Fruit fly (Drosophila melanogaster) whole organism, prepupa: ENCODE data around the gene CG15646.

Experiments
- CG10631 ChIP-seq: fragments of 200-800 bp; sonication (Bioruptor generic); optimal IDR thresholded peaks from 2 replicates; lab custom pipeline; 2016; ENCODE audit warnings: missing biosample characterization, missing genetic modification characterization
- CG11294 ChIP-seq: fragments of 200-800 bp; sonication (Bioruptor generic); IDR thresholded peaks from 2 replicates; pipeline ENCODE4 v1.3.6; 2022; ENCODE audit warnings: missing biosample characterization, missing genetic modification characterization
- CG11762 ChIP-seq: fragments of 200-800 bp; sonication (Bioruptor generic); optimal IDR thresholded peaks from 3 replicates; lab custom pipeline; 2016; ENCODE audit warnings: missing biosample characterization, missing genetic modification characterization; ENCODE audit not compliant: insufficient read depth
- CG11902 ChIP-seq: fragments of 200-800 bp; sonication (Bioruptor generic); optimal IDR thresholded peaks from 3 replicates; lab custom pipeline; 2016; ENCODE audit warnings: missing biosample characterization, missing genetic modification characterization
- CG15336 ChIP-seq: fragments of 200-800 bp; sonication (Bioruptor generic); IDR thresholded peaks from 2 replicates; pipeline ENCODE4 v1.3.6; 2022; ENCODE audit warnings: missing biosample characterization, missing genetic modification characterization
- CG16779 ChIP-seq: fragments of 200-800 bp; sonication (Bioruptor generic); optimal IDR thresholded peaks from 3 replicates; lab custom pipeline; 2017; ENCODE audit warnings: missing biosample characterization, mild to moderate bottlenecking, missing genetic modification characterization
- CG3032 ChIP-seq: fragments of 200-800 bp; optimal IDR thresholded peaks from 2 replicates; lab custom pipeline; 2019; ENCODE audit warnings: missing biosample characterization, mild to moderate bottlenecking, missing genetic modification characterization, moderate library complexity
- CG31627 ChIP-seq: fragments of 200-800 bp; sonication (Bioruptor generic); optimal IDR thresholded peaks from 3 replicates; lab custom pipeline; 2016; ENCODE audit warnings: missing biosample characterization, missing genetic modification characterization
- CG32006 ChIP-seq: fragments of 200-800 bp; sonication (Bioruptor generic); optimal IDR thresholded peaks from 3 replicates; lab custom pipeline; 2017; ENCODE audit warnings: missing biosample characterization, mild to moderate bottlenecking, missing genetic modification characterization
- CG34406 ChIP-seq: fragments of 200-800 bp; sonication (Bioruptor generic); optimal IDR thresholded peaks from 3 replicates; lab custom pipeline; 2016; ENCODE audit warnings: missing biosample characterization, missing genetic modification characterization
- CG3919 ChIP-seq: fragments of 200-800 bp; sonication (Bioruptor generic); optimal IDR thresholded peaks from 3 replicates; lab custom pipeline; 2016; ENCODE audit warnings: missing biosample characterization, missing genetic modification characterization
- CG4318 ChIP-seq: fragments of 200-800 bp; sonication (Bioruptor generic); optimal IDR thresholded peaks from 3 replicates; lab custom pipeline; 2017; ENCODE audit warnings: missing biosample characterization, mild to moderate bottlenecking, missing genetic modification characterization
- CG6163 ChIP-seq: fragments of 200-800 bp; sonication (Bioruptor generic); IDR thresholded peaks from 3 replicates; pipeline ENCODE4 v1.3.6; 2022; ENCODE audit warnings: missing biosample characterization, missing genetic modification characterization
- CG6276 ChIP-seq: fragments of 200-800 bp; sonication (Bioruptor generic); optimal IDR thresholded peaks from 2 replicates; lab custom pipeline; 2017; ENCODE audit warnings: missing biosample characterization, mild to moderate bottlenecking, missing genetic modification characterization
- CG6854 ChIP-seq: fragments of 200-800 bp; sonication (Bioruptor generic); optimal IDR thresholded peaks from 2 replicates; lab custom pipeline; 2017; ENCODE audit warnings: missing biosample characterization, mild to moderate bottlenecking, missing genetic modification characterization
- CG7368 ChIP-seq: fragments of 200-800 bp; sonication (Bioruptor generic); optimal IDR thresholded peaks from 3 replicates; lab custom pipeline; 2016; ENCODE audit warnings: missing biosample characterization, missing genetic modification characterization
- CG8119 ChIP-seq: fragments of 200-800 bp; sonication (Bioruptor generic); IDR thresholded peaks from 3 replicates; pipeline ENCODE4 v1.3.6; 2022; ENCODE audit warnings: missing biosample characterization, missing genetic modification characterization
- CG8319 ChIP-seq: fragments of 200-800 bp; sonication (Bioruptor generic); optimal IDR thresholded peaks from 3 replicates; lab custom pipeline; 2016; ENCODE audit warnings: missing biosample characterization, missing genetic modification characterization
- CG8632 ChIP-seq: fragments of 200-800 bp; sonication (Bioruptor generic); optimal IDR thresholded peaks from 3 replicates; lab custom pipeline; 2016; ENCODE audit warnings: missing biosample characterization, missing genetic modification characterization
- CG9139 ChIP-seq: fragments of 200-800 bp; sonication (Bioruptor generic); optimal IDR thresholded peaks from 3 replicates; lab custom pipeline; 2017; ENCODE audit warnings: missing biosample characterization, mild to moderate bottlenecking, missing genetic modification characterization
- Eip75B ChIP-seq: fragments of 200-800 bp; sonication (Bioruptor generic); optimal IDR thresholded peaks from 3 replicates; lab custom pipeline; 2016; ENCODE audit warnings: missing biosample characterization, missing genetic modification characterization
- Eip78C ChIP-seq: fragments of 200-800 bp; sonication (Bioruptor generic); peaks from one replicate; lab custom pipeline; 2016; ENCODE audit warnings: missing biosample characterization, missing genetic modification characterization
- Ets21C ChIP-seq: fragments of 200-800 bp; sonication (Bioruptor generic); optimal IDR thresholded peaks from 3 replicates; lab custom pipeline; 2016; ENCODE audit warnings: missing biosample characterization, missing genetic modification characterization
- Ets96B ChIP-seq: fragments of 200-800 bp; optimal IDR thresholded peaks from 2 replicates; lab custom pipeline; 2019; ENCODE audit warnings: missing biosample characterization, mild to moderate bottlenecking, missing genetic modification characterization, moderate library complexity
- Hr38 ChIP-seq: sonication (Bioruptor generic); optimal IDR thresholded peaks from 2 replicates; lab custom pipeline; 2016; ENCODE audit warnings: missing biosample characterization, missing genetic modification characterization
- Hr39 ChIP-seq: fragments of 200-800 bp; sonication (Bioruptor generic); optimal IDR thresholded peaks from 2 replicates; lab custom pipeline; 2016; ENCODE audit warnings: missing biosample characterization, missing genetic modification characterization
- Hr4 ChIP-seq: fragments of 200-800 bp; sonication (Bioruptor generic); optimal IDR thresholded peaks from 3 replicates; lab custom pipeline; 2016; ENCODE audit warnings: missing biosample characterization, missing genetic modification characterization
- Lpt ChIP-seq: fragments of 200-800 bp; sonication (Bioruptor generic); optimal IDR thresholded peaks from 3 replicates; lab custom pipeline; 2016; ENCODE audit warnings: missing biosample characterization, missing genetic modification characterization
- Met ChIP-seq: fragments of 200-800 bp; sonication (Bioruptor generic); optimal IDR thresholded peaks from 3 replicates; lab custom pipeline; 2016; ENCODE audit warnings: missing biosample characterization, missing genetic modification characterization
- Sox102F ChIP-seq: fragments of 200-800 bp; sonication (Bioruptor generic); optimal IDR thresholded peaks from 2 replicates; lab custom pipeline; 2016; ENCODE audit warnings: missing biosample characterization, mild to moderate bottlenecking, missing genetic modification characterization
- Sox15 ChIP-seq: fragments of 200-800 bp; sonication (Bioruptor generic); optimal IDR thresholded peaks from 3 replicates; lab custom pipeline; 2016; ENCODE audit warnings: missing biosample characterization, missing genetic modification characterization
- achi ChIP-seq: fragments of 200-800 bp; sonication (Bioruptor generic); optimal IDR thresholded peaks from 3 replicates; lab custom pipeline; 2016; ENCODE audit warnings: missing biosample characterization, missing genetic modification characterization
- acj6 ChIP-seq: fragments of 200-800 bp; sonication (Bioruptor generic); optimal IDR thresholded peaks from 3 replicates; lab custom pipeline; 2016; ENCODE audit warnings: missing biosample characterization, missing genetic modification characterization
- cyc ChIP-seq: fragments of 200-800 bp; sonication (Bioruptor generic); optimal IDR thresholded peaks from 3 replicates; lab custom pipeline; 2016; ENCODE audit warnings: missing biosample characterization, missing genetic modification characterization
- dac ChIP-seq: fragments of 200-800 bp; sonication (Bioruptor generic); optimal IDR thresholded peaks from 2 replicates; lab custom pipeline; 2017; ENCODE audit warnings: missing biosample characterization, mild to moderate bottlenecking, missing genetic modification characterization
- dsx ChIP-seq: fragments of 200-800 bp; optimal IDR thresholded peaks from 3 replicates; lab custom pipeline; 2019; ENCODE audit warnings: missing biosample characterization, mild to moderate bottlenecking, missing genetic modification characterization, moderate library complexity; ENCODE audit not compliant: poor library complexity, severe bottlenecking
- esn ChIP-seq: fragments of 200-800 bp; sonication (Bioruptor generic); optimal IDR thresholded peaks from 2 replicates; lab custom pipeline; 2016; ENCODE audit warnings: missing biosample characterization, mild to moderate bottlenecking, missing genetic modification characterization, moderate library complexity
- fd59A ChIP-seq: fragments of 200-800 bp; sonication (Bioruptor generic); optimal IDR thresholded peaks from 2 replicates; lab custom pipeline; 2017; ENCODE audit warnings: missing biosample characterization, mild to moderate bottlenecking, missing genetic modification characterization, missing genetic modification reagents
- fkh ChIP-seq: fragments of 200-800 bp; sonication (Bioruptor generic); optimal IDR thresholded peaks from 3 replicates; lab custom pipeline; 2017; ENCODE audit warnings: missing biosample characterization, mild to moderate bottlenecking, missing genetic modification characterization, moderate library complexity
- lz ChIP-seq: fragments of 200-800 bp; sonication (Bioruptor generic); optimal IDR thresholded peaks from 3 replicates; lab custom pipeline; 2016; ENCODE audit warnings: missing biosample characterization, missing genetic modification characterization
- net ChIP-seq: fragments of 200-800 bp; sonication (Bioruptor generic); optimal IDR thresholded peaks from 3 replicates; lab custom pipeline; 2016; ENCODE audit warnings: missing biosample characterization, missing genetic modification characterization
- pdm3 ChIP-seq: fragments of 200-800 bp; sonication (Bioruptor generic); optimal IDR thresholded peaks from 3 replicates; lab custom pipeline; 2016; ENCODE audit warnings: missing biosample characterization, missing genetic modification characterization
- salr ChIP-seq, 2 experiments: fragments of 200-800 bp; sonication (Bioruptor generic); optimal IDR thresholded peaks; 3 replicates each; lab custom pipeline; 2016 to 2018; ENCODE audit warnings: missing biosample characterization in 2 of 2, missing genetic modification characterization in 2 of 2, mild to moderate bottlenecking in 1 of 2
- spab ChIP-seq: fragments of 200-800 bp; sonication (Bioruptor generic); optimal IDR thresholded peaks from 2 replicates; lab custom pipeline; 2017; ENCODE audit warnings: missing biosample characterization, mild to moderate bottlenecking, missing genetic modification characterization, missing genetic modification reagents
- ss ChIP-seq, 2 experiments: fragments of 200-800 bp; sonication (Bioruptor generic); optimal IDR thresholded peaks; 2 replicates in 1 of 2; 3 replicates in 1 of 2; lab custom pipeline; 2017 to 2018; ENCODE audit warnings: mild to moderate bottlenecking in 2 of 2, missing biosample characterization in 2 of 2, missing genetic modification characterization in 2 of 2, moderate library complexity in 1 of 2
- svp ChIP-seq: fragments of 200-800 bp; sonication (Bioruptor generic); peaks from one replicate; lab custom pipeline; 2016; ENCODE audit warnings: missing biosample characterization, missing genetic modification characterization
- topi ChIP-seq: fragments of 200-800 bp; sonication (Bioruptor generic); optimal IDR thresholded peaks from 3 replicates; lab custom pipeline; 2016; ENCODE audit warnings: missing biosample characterization, missing genetic modification characterization
- vri ChIP-seq: fragments of 200-800 bp; sonication (Bioruptor generic); optimal IDR thresholded peaks from 3 replicates; lab custom pipeline; 2016; ENCODE audit warnings: missing biosample characterization, mild to moderate bottlenecking, missing genetic modification characterization

CG15646 gene

DNA sequence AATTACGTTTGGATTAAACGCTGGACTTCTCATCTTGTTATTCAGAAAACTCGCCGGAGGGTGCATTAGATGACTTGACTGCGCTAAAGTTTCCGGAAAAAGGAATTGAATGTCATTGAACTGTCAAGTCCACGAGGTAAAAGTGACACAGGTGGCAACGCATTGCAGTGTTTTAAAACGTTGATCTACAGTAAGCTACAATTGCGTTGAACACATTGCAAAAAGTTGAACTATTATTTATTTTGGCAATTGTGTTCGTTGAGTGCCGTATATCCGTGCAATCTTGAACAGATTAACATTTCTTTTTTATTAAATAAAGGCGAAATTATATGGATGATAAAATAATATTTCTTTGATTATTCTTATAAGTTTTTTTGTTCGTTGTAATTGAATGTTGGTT lies 17.9 kb upstream of the CG15646 start, which contains the start of gene CG15599:
Gene CG15599, minus strand, starts transcription at position 101 of the 400 bp plus-strand sequence.
- TF ChIP-seq CG6854 (GFP tag; lab: Kevin White, UChicago) = no peak
- TF ChIP-seq CG15336 (GFP tag; lab: Robert Waterston, UW) = no peak

DNA sequence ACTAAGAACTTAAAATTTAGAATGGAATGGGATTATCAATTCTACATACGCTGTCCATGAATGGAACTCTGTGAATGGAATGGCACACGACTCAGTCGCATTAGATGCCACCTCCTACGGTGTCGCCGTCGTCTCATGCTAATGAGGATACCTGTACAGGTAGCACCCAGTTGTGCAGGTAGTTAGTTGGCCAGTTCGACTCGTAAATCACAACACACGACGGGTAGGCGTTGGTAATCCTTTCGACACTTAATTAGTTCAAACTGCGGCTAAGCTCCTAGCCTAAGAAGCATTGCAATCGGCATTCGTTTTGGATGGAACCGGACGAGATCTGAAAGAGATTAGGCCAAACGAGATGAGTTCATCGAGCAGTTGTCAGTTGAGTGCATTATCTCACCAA lies 13.6 kb upstream of the CG15646 start:
- TF ChIP-seq Sox15 (GFP tag; lab: Kevin White, UChicago) (no peak), vri (no peak), spab (GFP tag; lab: Kevin White, UChicago) (no peak), CG6163 (GFP tag; lab: Robert Waterston, UW) (no peak), Hr4 (no peak), CG7368 (GFP tag; lab: Kevin White, UChicago) (no peak), CG6276 (no peak), Eip75B (GFP tag; lab: Kevin White, UChicago) (no peak), CG8119 (GFP tag; lab: Robert Waterston, UW) (no peak), cyc (GFP tag; lab: Kevin White, UChicago) (no peak), CG8319 (no peak), lz (GFP tag; lab: Kevin White, UChicago) (no peak), CG8632 (GFP tag; lab: Kevin White, UChicago) (no peak)

DNA sequence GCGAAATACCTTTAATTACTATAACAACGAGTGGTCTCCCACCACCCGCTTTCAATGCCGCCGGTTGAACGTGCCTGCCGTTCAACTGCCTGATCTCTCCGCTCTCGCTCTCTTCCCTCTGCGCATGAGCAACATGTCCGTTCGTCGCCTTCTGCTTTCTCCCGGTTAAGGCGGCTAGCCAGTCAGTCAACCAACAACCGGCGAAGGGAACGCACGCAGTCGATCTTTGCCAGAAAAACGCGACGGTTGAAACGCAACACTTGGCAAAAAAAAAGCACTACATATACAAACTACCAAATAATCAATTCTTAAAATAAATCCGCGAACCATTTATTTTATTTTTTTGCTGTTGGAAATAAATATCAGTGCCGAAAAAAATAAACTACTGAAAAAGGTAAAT lies 4.5 kb upstream of the CG15646 start, which contains the start of gene CG12708:
Gene CG12708, plus strand, starts transcription at position 183 of the 400 bp plus-strand sequence.
- no peak for TF ChIP-seq Hr39
- no peak for TF ChIP-seq CG6276
- TF ChIP-seq CG16779 = no peak
- no peak for TF ChIP-seq CG11294 (GFP tag; lab: Robert Waterston, UW)
- no peak for TF ChIP-seq pdm3 (GFP tag; lab: Kevin White, UChicago)
- no peak for TF ChIP-seq fd59A (GFP tag; lab: Kevin White, UChicago)
- TF ChIP-seq net (GFP tag; lab: Kevin White, UChicago) = peak; percentile 37
- TF ChIP-seq CG15336 (GFP tag; lab: Robert Waterston, UW) = no peak
- TF ChIP-seq achi (GFP tag; lab: Kevin White, UChicago) = no peak
- peak; percentile 60; the same call in 2 of the 3 replicates for TF ChIP-seq CG6163 (GFP tag; lab: Robert Waterston, UW)
- TF ChIP-seq CG11762 (GFP tag; lab: Kevin White, UChicago) = no peak
- TF ChIP-seq lz (GFP tag; lab: Kevin White, UChicago) = peak; percentile 2
- TF ChIP-seq vri = peak; percentile 41
- TF ChIP-seq CG10631 (GFP tag; lab: Kevin White, UChicago) = no peak
- TF ChIP-seq esn = peak; percentile 24
- TF ChIP-seq CG34406 (GFP tag; lab: Kevin White, UChicago) = no peak
- TF ChIP-seq fkh = no peak
- TF ChIP-seq CG32006 = no peak
- no peak for TF ChIP-seq Lpt (GFP tag; lab: Kevin White, UChicago)
- no peak for TF ChIP-seq Ets96B (tag; lab: Kevin White, UChicago)
- peak; percentile 28 for TF ChIP-seq CG9139 (GFP tag; lab: Kevin White, UChicago)
- TF ChIP-seq CG31627 (GFP tag; lab: Kevin White, UChicago) = no peak
- peak; percentile 73 for TF ChIP-seq Eip78C (GFP tag; lab: Kevin White, UChicago)
- TF ChIP-seq acj6 (GFP tag; lab: Kevin White, UChicago) = no peak
- TF ChIP-seq Eip75B (GFP tag; lab: Kevin White, UChicago) = peak; percentile 16
- no peak for TF ChIP-seq CG11902 (GFP tag; lab: Kevin White, UChicago)
- TF ChIP-seq svp = peak; percentile 72
- peak; percentile 36 for TF ChIP-seq Sox102F (GFP tag; lab: Kevin White, UChicago)
- TF ChIP-seq dac (GFP tag; lab: Kevin White, UChicago) = no peak
- TF ChIP-seq Ets21C (GFP tag; lab: Kevin White, UChicago) = no peak
- TF ChIP-seq salr (GFP tag; optimal IDR thresholded peaks at IDR 0.05; lab: Kevin White, UChicago) = no peak
- peak; percentile 38 for TF ChIP-seq topi (GFP tag; lab: Kevin White, UChicago)
- peak; percentile 10 for TF ChIP-seq dsx (GFP tag; lab: Kevin White, UChicago)
- peak; percentile 18 for TF ChIP-seq CG3919
- no peak for TF ChIP-seq CG3032
- TF ChIP-seq Hr38 (GFP tag; lab: Kevin White, UChicago) = no peak
- TF ChIP-seq CG4318 = no peak
- peak; percentile 45 for TF ChIP-seq Met
- TF ChIP-seq CG8319 = no peak
- peak; percentile 18 to 50 for TF ChIP-seq ss (GFP tag; optimal IDR thresholded peaks at IDR 0.05; lab: Kevin White, UChicago)
